Worm (Caenorhabditis elegans): ENCODE results near the gene T07C4.12.

DNA sequence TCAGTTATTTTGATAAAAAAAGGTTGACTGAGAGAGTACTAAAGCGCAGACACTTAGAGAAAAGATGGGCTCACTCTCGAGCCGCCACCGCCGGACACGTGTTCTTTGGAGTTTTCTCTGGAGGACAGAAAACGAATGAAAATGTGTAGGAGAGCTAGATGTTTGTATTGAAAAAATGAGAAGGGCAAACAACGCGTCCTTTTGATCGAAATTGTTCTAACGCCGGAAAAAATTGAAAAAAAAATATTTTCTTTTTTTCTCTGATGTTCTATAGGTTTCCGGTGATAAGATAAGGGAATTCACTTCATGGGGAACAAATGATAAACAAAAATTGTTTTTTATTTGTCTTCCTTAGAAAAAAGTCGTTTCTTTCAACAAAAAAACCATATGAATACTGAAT is 2.6 kb downstream of the T07C4.12 start:
- TF ChIP-seq drap-1 (GFP tag; optimal IDR thresholded peaks at IDR 0.05) (no peak), lsy-2 (tag; optimal IDR thresholded peaks at IDR 0.05) (no peak), unc-39 (tag; optimal IDR thresholded peaks at IDR 0.05) (no peak), nhr-76 (tag; optimal IDR thresholded peaks at IDR 0.05) (no peak), ces-1 (GFP tag; optimal IDR thresholded peaks at IDR 0.05) (no peak), unc-62 (GFP tag; optimal IDR thresholded peaks at IDR 0.05) (no peak), sptf-1 (tag; optimal IDR thresholded peaks at IDR 0.05) (no peak), ztf-11 (tag; optimal IDR thresholded peaks at IDR 0.05) (no peak), ceh-83 (GFP tag; optimal IDR thresholded peaks at IDR 0.05) (no peak), ceh-39 (tag; optimal IDR thresholded peaks at IDR 0.05) (no peak), nhr-237 (tag; optimal IDR thresholded peaks at IDR 0.05) (no peak), lin-13 (tag; optimal IDR thresholded peaks at IDR 0.05) (no peak)
